Worm (Caenorhabditis elegans) whole organism, young adult: ENCODE measurements around the gene rmd-1.
A peak's percentile ranks its signal among the peaks of the same experiment; 100 is the strongest.

Source experiments
- B0261.1 ChIP-seq: sonication (generic microtip); optimal IDR thresholded peaks from 2 replicates; lab custom pipeline; 2016; ENCODE audit warnings: mild to moderate bottlenecking, missing genetic modification characterization, moderate library complexity, missing compliant biosample characterization
- B0336.3 ChIP-seq: fragments of 200-800 bp; sonication (Bioruptor generic); IDR thresholded peaks from 2 replicates; pipeline ENCODE4 v1.3.6; 2022; ENCODE audit warnings: missing genetic modification characterization, missing compliant biosample characterization
- C06A6.2 ChIP-seq: fragments of 200-800 bp; sonication (Bioruptor generic); conservative IDR thresholded peaks from 2 replicates; pipeline ENCODE4 v1.3.6; 2022; ENCODE audit warnings: missing genetic modification characterization, missing compliant biosample characterization
- F22D6.2 ChIP-seq: sonication (generic microtip); optimal IDR thresholded peaks from 2 replicates; lab custom pipeline; 2016; ENCODE audit warnings: mild to moderate bottlenecking, missing genetic modification characterization, missing compliant biosample characterization
- F37B4.10 ChIP-seq: fragments of 200-800 bp; sonication (Bioruptor generic); IDR thresholded peaks from 2 replicates; pipeline ENCODE4 v1.3.6; 2022; ENCODE audit warnings: missing genetic modification characterization, missing compliant biosample characterization
- F57C9.4 ChIP-seq: sonication (generic microtip); optimal IDR thresholded peaks from 2 replicates; lab custom pipeline; 2017; ENCODE audit warnings: mild to moderate bottlenecking, missing genetic modification characterization, missing compliant biosample characterization
- K11D2.4 ChIP-seq: fragments of 200-800 bp; sonication (Bioruptor generic); IDR thresholded peaks from 2 replicates; pipeline ENCODE4 v1.3.6; 2022; ENCODE audit warnings: missing genetic modification reagents, missing genetic modification characterization, missing compliant biosample characterization
- T26A5.8 ChIP-seq: sonication (generic microtip); optimal IDR thresholded peaks from 2 replicates; lab custom pipeline; 2016; ENCODE audit warnings: missing genetic modification characterization, missing compliant biosample characterization
- Y79H2A.3 ChIP-seq: fragments of 200-800 bp; sonication (Bioruptor generic); conservative IDR thresholded peaks from 2 replicates; pipeline ENCODE4 v1.3.6; 2022; ENCODE audit warnings: missing genetic modification reagents, missing genetic modification characterization, missing compliant biosample characterization
- Y95B8A.8 ChIP-seq: fragments of 200-800 bp; sonication (Bioruptor generic); IDR thresholded peaks from 2 replicates; pipeline ENCODE4 v1.3.6; 2022; ENCODE audit warnings: missing genetic modification reagents, missing genetic modification characterization, missing compliant biosample characterization
- ZK185.1 ChIP-seq: sonication (generic microtip); optimal IDR thresholded peaks from 2 replicates; lab custom pipeline; 2016; ENCODE audit warnings: mild to moderate bottlenecking, missing genetic modification characterization, missing compliant biosample characterization; ENCODE audit not compliant: poor library complexity, severe bottlenecking
- akir-1 ChIP-seq: fragments of 200-800 bp; sonication (Bioruptor generic); optimal IDR thresholded peaks from 2 replicates; lab custom pipeline; 2018; ENCODE audit warnings: mild to moderate bottlenecking, missing genetic modification characterization, moderate library complexity, missing compliant biosample characterization
- aptf-3 ChIP-seq: fragments of 200-800 bp; sonication (Bioruptor generic); IDR thresholded peaks from 2 replicates; pipeline ENCODE4 v1.3.6; 2022; ENCODE audit warnings: missing genetic modification characterization, missing compliant biosample characterization
- atf-7 ChIP-seq: sonication (generic microtip); optimal IDR thresholded peaks from 2 replicates; lab custom pipeline; 2017; ENCODE audit warnings: mild to moderate bottlenecking, missing genetic modification characterization, missing compliant biosample characterization
- attf-6 ChIP-seq: fragments of 200-800 bp; sonication (Bioruptor generic); IDR thresholded peaks from 2 replicates; pipeline ENCODE4 v1.3.6; 2022; ENCODE audit warnings: missing genetic modification reagents, missing genetic modification characterization, missing compliant biosample characterization
- bed-1 ChIP-seq: fragments of 200-800 bp; sonication (Bioruptor generic); IDR thresholded peaks from 2 replicates; pipeline ENCODE4 v1.3.6; 2022; ENCODE audit warnings: missing genetic modification reagents, missing genetic modification characterization, missing compliant biosample characterization
- cebp-1 ChIP-seq, 2 experiments: fragments of 200-800 bp in 1 of 2; sonication (Bioruptor generic) in 1 of 2; sonication (generic microtip) in 1 of 2; IDR thresholded peaks in 1 of 2; optimal IDR thresholded peaks in 1 of 2; 2 replicates each; pipeline versions ENCODE4 v1.3.6 to Lab custom; 2017 to 2022; ENCODE audit warnings: missing compliant biosample characterization in 2 of 2, missing genetic modification characterization in 2 of 2, mild to moderate bottlenecking in 1 of 2, missing genetic modification reagents in 1 of 2, moderate library complexity in 1 of 2
- ceh-79 ChIP-seq: sonication (generic microtip); optimal IDR thresholded peaks from 2 replicates; lab custom pipeline; 2017; ENCODE audit warnings: mild to moderate bottlenecking, missing genetic modification characterization, missing compliant biosample characterization
- dpff-1 ChIP-seq: sonication (generic microtip); optimal IDR thresholded peaks from 2 replicates; lab custom pipeline; 2017; ENCODE audit warnings: mild to moderate bottlenecking, missing genetic modification characterization, missing compliant biosample characterization
- dpl-1 ChIP-seq: fragments of 150-350 bp; optimal IDR thresholded peaks from 2 replicates; lab custom pipeline; 2014; ENCODE audit warnings: missing biosample characterization, missing genetic modification reagents, missing genetic modification characterization
- egl-18 ChIP-seq: fragments of 200-800 bp; sonication (Bioruptor generic); IDR thresholded peaks from 2 replicates; pipeline ENCODE4 v1.3.6; 2022; ENCODE audit warnings: missing genetic modification reagents, missing genetic modification characterization, missing compliant biosample characterization
- ets-4 ChIP-seq: fragments of 200-800 bp; sonication (Bioruptor generic); optimal IDR thresholded peaks from 2 replicates; lab custom pipeline; 2018; ENCODE audit warnings: mild to moderate bottlenecking, missing genetic modification characterization, missing compliant biosample characterization
- fkh-3 ChIP-seq: sonication (generic microtip); optimal IDR thresholded peaks from 2 replicates; lab custom pipeline; 2016; ENCODE audit warnings: mild to moderate bottlenecking, missing genetic modification characterization, missing compliant biosample characterization
- hrde-1 ChIP-seq: sonication (generic microtip); optimal IDR thresholded peaks from 2 replicates; lab custom pipeline; 2016; ENCODE audit warnings: missing genetic modification characterization, mild to moderate bottlenecking, missing compliant biosample characterization, moderate library complexity, missing genotype, missing genetic modification reagents, borderline replicate concordance
- let-526 ChIP-seq: fragments of 200-800 bp; sonication (Bioruptor generic); IDR thresholded peaks from 2 replicates; pipeline ENCODE4 v1.3.6; 2022; ENCODE audit warnings: missing genetic modification reagents, missing genetic modification characterization, missing compliant biosample characterization
- lin-35 ChIP-seq, 3 experiments: fragments of 150-350 bp in 2 of 3; sonication (generic microtip) in 1 of 3; optimal IDR thresholded peaks; 2 replicates each; lab custom pipeline; 2014 to 2018; ENCODE audit warnings: missing biosample characterization in 3 of 3, missing genetic modification characterization in 3 of 3, missing genetic modification reagents in 3 of 3
- lin-40 ChIP-seq: sonication (generic microtip); optimal IDR thresholded peaks from 2 replicates; lab custom pipeline; 2016; ENCODE audit warnings: missing genetic modification characterization, mild to moderate bottlenecking, missing compliant biosample characterization, missing genotype, missing genetic modification reagents
- madf-10 ChIP-seq: sonication (generic microtip); optimal IDR thresholded peaks from 2 replicates; lab custom pipeline; 2016; ENCODE audit warnings: mild to moderate bottlenecking, missing genetic modification characterization, missing compliant biosample characterization
- madf-6 ChIP-seq: fragments of 200-800 bp; sonication (Bioruptor generic); IDR thresholded peaks from 2 replicates; pipeline ENCODE4 v1.3.6; 2022; ENCODE audit warnings: missing genetic modification reagents, missing genetic modification characterization, missing compliant biosample characterization
- madf-8 ChIP-seq: fragments of 200-800 bp; sonication (Bioruptor generic); conservative IDR thresholded peaks from 2 replicates; pipeline ENCODE4 v1.3.6; 2022; ENCODE audit warnings: missing genetic modification reagents, missing genetic modification characterization, missing compliant biosample characterization
- nhr-27 ChIP-seq: fragments of 200-800 bp; sonication (Bioruptor generic); optimal IDR thresholded peaks from 2 replicates; lab custom pipeline; 2018; ENCODE audit warnings: mild to moderate bottlenecking, missing genetic modification characterization, moderate library complexity, missing compliant biosample characterization
- nhr-80 ChIP-seq: sonication (generic microtip); optimal IDR thresholded peaks from 2 replicates; lab custom pipeline; 2016; ENCODE audit warnings: missing genetic modification characterization, missing compliant biosample characterization
- pbrm-1 ChIP-seq: fragments of 200-800 bp; sonication (Bioruptor generic); IDR thresholded peaks from 2 replicates; pipeline ENCODE4 v1.3.6; 2022; ENCODE audit warnings: missing genetic modification reagents, missing genetic modification characterization, missing compliant biosample characterization
- pha-4 ChIP-seq: fragments of 150-350 bp; sonication (generic microtip); optimal IDR thresholded peaks from 2 replicates; lab custom pipeline; 2014; ENCODE audit warnings: missing biosample characterization, missing genetic modification reagents, missing genetic modification characterization
- rec-8 ChIP-seq, 2 experiments: sonication (generic microtip); optimal IDR thresholded peaks; 2 replicates each; lab custom pipeline; 2016; ENCODE audit warnings: mild to moderate bottlenecking in 2 of 2, missing genetic modification characterization in 2 of 2, missing genetic modification reagents in 2 of 2, missing genotype in 2 of 2, missing biosample characterization in 1 of 2, missing compliant biosample characterization in 1 of 2, moderate library complexity in 1 of 2
- rpc-1 ChIP-seq, 2 experiments: fragments of 150-350 bp in 1 of 2; sonication (generic microtip) in 1 of 2; optimal IDR thresholded peaks; 2 replicates each; lab custom pipeline; 2014 to 2018; ENCODE audit warnings: missing biosample characterization in 1 of 2, missing genetic modification characterization in 1 of 2, missing genetic modification reagents in 1 of 2, missing genotype in 1 of 2
- snpc-4 ChIP-seq, 5 experiments: fragments of 150-350 bp in 1 of 5; sonication (generic microtip) in 4 of 5; optimal IDR thresholded peaks; 2 replicates each; lab custom pipeline; 2014 to 2018; ENCODE audit warnings: missing genetic modification characterization in 5 of 5, missing biosample characterization in 3 of 5, antibody characterized with exemption in 2 of 5, mild to moderate bottlenecking in 2 of 5, missing compliant biosample characterization in 2 of 5, missing genotype in 2 of 5, moderate library complexity in 2 of 5, missing genetic modification reagents in 1 of 5
- somi-1 ChIP-seq: fragments of 200-800 bp; sonication (Bioruptor generic); optimal IDR thresholded peaks from 2 replicates; lab custom pipeline; 2018; ENCODE audit warnings: mild to moderate bottlenecking, missing genetic modification characterization, missing compliant biosample characterization
- sptf-2 ChIP-seq: fragments of 200-800 bp; sonication (Bioruptor generic); optimal IDR thresholded peaks from 2 replicates; lab custom pipeline; 2018; ENCODE audit warnings: mild to moderate bottlenecking, missing genetic modification characterization, missing compliant biosample characterization
- tbp1 ChIP-seq: fragments of 200-800 bp; sonication (Bioruptor generic); optimal IDR thresholded peaks from 2 replicates; lab custom pipeline; 2018; ENCODE audit warnings: mild to moderate bottlenecking, missing genetic modification characterization, missing compliant biosample characterization
- unc-130 ChIP-seq: sonication (generic microtip); optimal IDR thresholded peaks from 2 replicates; lab custom pipeline; 2016; ENCODE audit warnings: missing genetic modification reagents, missing genetic modification characterization, missing compliant biosample characterization
- unc-62 ChIP-seq: fragments of 150-350 bp; optimal IDR thresholded peaks from 2 replicates; lab custom pipeline; 2014; ENCODE audit warnings: missing biosample characterization, missing genetic modification reagents, missing genetic modification characterization
- zfh-2 ChIP-seq: fragments of 200-800 bp; sonication (Bioruptor generic); conservative IDR thresholded peaks from 2 replicates; pipeline ENCODE4 v1.3.6; 2022; ENCODE audit warnings: missing genetic modification reagents, missing genetic modification characterization, missing compliant biosample characterization
- zim-3 ChIP-seq: sonication (generic microtip); optimal IDR thresholded peaks from 2 replicates; lab custom pipeline; 2017; ENCODE audit warnings: mild to moderate bottlenecking, missing genetic modification characterization, moderate library complexity, missing compliant biosample characterization
- ztf-18 ChIP-seq: sonication (generic microtip); optimal IDR thresholded peaks from 2 replicates; lab custom pipeline; 2016; ENCODE audit warnings: missing genotype, mild to moderate bottlenecking, missing genetic modification characterization, missing compliant biosample characterization
- ztf-22 ChIP-seq: fragments of 200-800 bp; sonication (Bioruptor generic); optimal IDR thresholded peaks from 2 replicates; lab custom pipeline; 2018; ENCODE audit warnings: mild to moderate bottlenecking, missing genetic modification characterization, moderate library complexity, missing compliant biosample characterization
- ztf-3 ChIP-seq: fragments of 200-800 bp; sonication (Bioruptor generic); optimal IDR thresholded peaks from 2 replicates; lab custom pipeline; 2018; ENCODE audit warnings: mild to moderate bottlenecking, missing genetic modification characterization, missing compliant biosample characterization

rmd-1 gene

ce11 chrIII:9782011-9782436 is 23.1 kb downstream of the rmd-1 start, which contains the start of gene vha-2 (continued):
- no peak for TF ChIP-seq lin-40 (tag; lab: Kevin White, UChicago)
- no peak for TF ChIP-seq attf-6
- peak; percentile 57 for TF ChIP-seq madf-6
- peak; percentile 75 for TF ChIP-seq pbrm-1 (GFP tag; lab: Robert Waterston, UW)
- TF ChIP-seq ztf-18, result no peak
- no peak for TF ChIP-seq rpc-1 (optimal IDR thresholded peaks at IDR 0.05; lab: Kevin White, UChicago)
- no peak for TF ChIP-seq rpc-1 (tag; optimal IDR thresholded peaks at IDR 0.05; lab: Kevin White, UChicago)
- no peak for TF ChIP-seq ztf-22 (GFP tag; lab: Kevin White, UChicago)
- TF ChIP-seq ets-4, result peak; percentile 66
- TF ChIP-seq unc-62, result no peak
- TF ChIP-seq nhr-27 (tag; lab: Kevin White, UChicago), result no peak
- no peak for TF ChIP-seq madf-8 (GFP tag; lab: Robert Waterston, UW)
- no peak for TF ChIP-seq somi-1 (GFP tag; lab: Kevin White, UChicago)
- TF ChIP-seq K11D2.4 (GFP tag; lab: Robert Waterston, UW), result no peak
- TF ChIP-seq F57C9.4 (tag; lab: Kevin White, UChicago), result no peak
- no peak for TF ChIP-seq B0261.1 (tag; lab: Kevin White, UChicago)
- peak; percentile 30 for TF ChIP-seq T26A5.8 (tag; lab: Kevin White, UChicago)
- TF ChIP-seq Y95B8A.8, result peak; percentile 54; the same call in 1 of the 2 replicates
- TF ChIP-seq B0336.3 (GFP tag; lab: Robert Waterston, UW), result peak; percentile 92
- TF ChIP-seq unc-130 (GFP tag; lab: Kevin White, UChicago), result no peak
- TF ChIP-seq ztf-3 (GFP tag; lab: Kevin White, UChicago), result no peak
- no peak for TF ChIP-seq fkh-3
- peak; percentile 30; the same call in 1 of the 2 replicates for TF ChIP-seq zfh-2
- no peak for TF ChIP-seq zim-3 (tag; lab: Kevin White, UChicago)
- peak; percentile 23 for TF ChIP-seq madf-10
- no peak for TF ChIP-seq cebp-1 (GFP tag; IDR thresholded peaks at IDR 0.05; lab: Robert Waterston, UW)
- TF ChIP-seq cebp-1 (tag; optimal IDR thresholded peaks at IDR 0.05; lab: Kevin White, UChicago), result peak; percentile 42
- TF ChIP-seq F37B4.10, result no peak
- TF ChIP-seq dpl-1 (GFP tag; lab: Kevin White, UChicago), result no peak
- no peak for TF ChIP-seq aptf-3 (GFP tag; lab: Robert Waterston, UW)
- TF ChIP-seq ZK185.1 (tag; lab: Kevin White, UChicago), result peak; percentile 37
- TF ChIP-seq C06A6.2, result no peak
- TF ChIP-seq let-526 (GFP tag; lab: Robert Waterston, UW), result no peak
- TF ChIP-seq Y79H2A.3, result no peak
- no peak for TF ChIP-seq egl-18 (GFP tag; lab: Robert Waterston, UW)
- no peak for TF ChIP-seq rec-8 (tag; optimal IDR thresholded peaks at IDR 0.05; lab: Kevin White, UChicago)
- TF ChIP-seq bed-1 (GFP tag; lab: Robert Waterston, UW), result no peak
- no peak for TF ChIP-seq snpc-4 (GFP tag; optimal IDR thresholded peaks at IDR 0.05; lab: Kevin White, UChicago)
- TF ChIP-seq snpc-4 (tag; optimal IDR thresholded peaks at IDR 0.05; lab: Kevin White, UChicago), result peak in 1 of 4 experiments; percentile 29
- TF ChIP-seq pha-4 (tag; lab: Kevin White, UChicago), result no peak
- TF ChIP-seq sptf-2 (GFP tag; lab: Kevin White, UChicago), result no peak
- TF ChIP-seq lin-35 (GFP tag; optimal IDR thresholded peaks at IDR 0.05; lab: Kevin White, UChicago), result no peak
- peak; percentile 40 for TF ChIP-seq atf-7 (tag; lab: Kevin White, UChicago)
- TF ChIP-seq ceh-79 (tag; lab: Kevin White, UChicago), result peak; percentile 53
- TF ChIP-seq tbp1 (GFP tag; lab: Kevin White, UChicago), result peak; percentile 31
- peak; percentile 79 for TF ChIP-seq hrde-1 (tag; lab: Kevin White, UChicago)
- TF ChIP-seq dpff-1 (tag; lab: Kevin White, UChicago), result peak; percentile 11
- no peak for TF ChIP-seq F22D6.2 (tag; lab: Kevin White, UChicago)
- no peak for TF ChIP-seq nhr-80 (tag; lab: Kevin White, UChicago)
- TF ChIP-seq akir-1 (GFP tag; lab: Kevin White, UChicago), result peak; percentile 30
